Worm (Caenorhabditis elegans): ENCODE data around the gene W02B12.16.

- peak; percentile 98 for TF ChIP-seq flt-1 (GFP tag; IDR thresholded peaks at IDR 0.05)
- TF ChIP-seq T22C8.4 (GFP tag; IDR thresholded peaks at IDR 0.05) = peak; percentile 96
- peak; percentile 98 for TF ChIP-seq klf-2 (GFP tag; conservative IDR thresholded peaks at IDR 0.05)
- TF ChIP-seq cog-1 (tag; optimal IDR thresholded peaks at IDR 0.05) = peak; percentile 93
- peak; percentile 94 for TF ChIP-seq ref-1 (GFP tag; conservative IDR thresholded peaks at IDR 0.05)
- TF ChIP-seq ztf-23 (GFP tag; IDR thresholded peaks at IDR 0.05) = peak; percentile 96
- TF ChIP-seq ztf-29 (GFP tag; IDR thresholded peaks at IDR 0.05) = peak; percentile 95
- TF ChIP-seq tab-1 (GFP tag; IDR thresholded peaks at IDR 0.05) = peak; percentile 99
These were observed 8.3 kb upstream of the W02B12.16 start for ce11 chrII:11484600-11484999.
